In the genomic region with DNA sequence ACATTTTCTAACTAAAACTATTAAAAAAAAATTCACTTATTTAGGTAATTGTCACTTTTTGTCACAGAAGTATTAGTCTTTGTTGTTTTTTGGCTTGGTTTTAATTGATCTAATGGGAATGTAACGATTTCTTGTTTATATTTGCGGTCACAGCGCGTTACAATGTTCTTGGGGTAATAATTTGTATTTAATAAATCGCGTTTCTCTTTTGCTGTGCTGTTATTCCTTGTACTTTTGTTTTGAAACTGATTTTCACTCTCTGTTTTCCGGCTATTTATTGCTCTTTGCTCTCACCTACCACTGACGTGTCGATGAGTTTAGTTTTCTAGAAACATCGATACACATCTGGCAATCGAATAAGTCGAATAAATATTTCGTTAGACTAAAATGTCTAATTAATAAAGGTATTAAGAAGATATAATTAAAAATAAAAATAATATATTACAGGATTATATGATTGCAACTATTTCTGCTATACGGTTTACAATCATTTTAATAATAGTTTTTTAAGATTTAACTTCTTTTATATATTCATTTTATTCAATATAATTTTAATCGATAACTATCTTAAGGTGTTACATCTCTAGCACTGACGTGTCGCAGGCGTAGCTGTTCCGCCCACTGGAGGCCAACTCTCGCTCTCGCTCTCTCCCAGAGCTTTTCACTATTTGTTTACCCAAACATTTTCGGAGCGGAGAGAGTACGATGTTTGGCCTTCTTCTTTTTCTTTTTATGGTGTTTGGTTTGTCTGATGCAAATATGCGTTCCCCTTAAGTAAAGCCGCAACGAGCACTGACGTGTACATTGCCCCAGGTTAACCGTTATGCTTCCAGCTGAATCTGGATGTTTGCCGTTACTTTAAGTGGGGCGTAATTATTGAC, we compare ENCODE assay signal across 1 fruit fly cellular context.
TF ChIP-seq lines count a peak whose summit lies in the region.

Hsc70-3 (minus strand) TSS at position 251 of the 881 bp plus-strand sequence.

TF ChIP-seq in whole organism, embryonic, 481 proteins besides CTCF, POLR2A, EP300 and RAD21 (continued from another document):
- TF ChIP-seq Lim3 (GFP tag; IDR thresholded peaks at IDR 0.05; lab: Robert Waterston, UW) (no peak), Awh (GFP tag; IDR thresholded peaks at IDR 0.05; lab: Robert Waterston, UW) (peak; percentile 79), CG3281 (GFP tag; optimal IDR thresholded peaks at IDR 0.05; lab: Kevin White, UChicago) (no peak), CG8944 (GFP tag; optimal IDR thresholded peaks at IDR 0.05; lab: Kevin White, UChicago) (no peak), CG2120 (GFP tag; optimal IDR thresholded peaks at IDR 0.05; lab: Kevin White, UChicago) (no peak), CG4820 (GFP tag; optimal IDR thresholded peaks at IDR 0.05; lab: Kevin White, UChicago) (no peak), CG3407 (GFP tag; optimal IDR thresholded peaks at IDR 0.05; lab: Kevin White, UChicago) (peak; percentile 66), Blimp-1 (GFP tag; optimal IDR thresholded peaks at IDR 0.05; lab: Kevin White, UChicago) (peak; percentile 72), tio (GFP tag; optimal IDR thresholded peaks at IDR 0.05; lab: Kevin White, UChicago) (no peak), CG17328 (GFP tag; IDR thresholded peaks at IDR 0.05; lab: Robert Waterston, UW) (peak; percentile 58), CG11504 (tag; optimal IDR thresholded peaks at IDR 0.05; lab: Kevin White, UChicago) (peak; percentile 18), Hr78 (GFP tag; optimal IDR thresholded peaks at IDR 0.05; lab: Kevin White, UChicago) (peak in 1 of 2 experiments; percentile 6), CG7745 (tag; optimal IDR thresholded peaks at IDR 0.05; lab: Kevin White, UChicago) (peak; percentile 68), toy (GFP tag; IDR thresholded peaks at IDR 0.05; lab: Robert Waterston, UW) (no peak), gce (GFP tag; IDR thresholded peaks at IDR 0.05; lab: Robert Waterston, UW) (no peak), CG11696 (GFP tag; IDR thresholded peaks at IDR 0.05; lab: Robert Waterston, UW) (no peak), CG18764 (GFP tag; optimal IDR thresholded peaks at IDR 0.05; lab: Kevin White, UChicago) (peak; percentile 35), CG14050 (GFP tag; IDR thresholded peaks at IDR 0.05; lab: Robert Waterston, UW) (no peak), vfl (GFP tag; optimal IDR thresholded peaks at IDR 0.05; lab: Kevin White, UChicago) (no peak), lmd (GFP tag; IDR thresholded peaks at IDR 0.05; lab: Robert Waterston, UW) (no peak), D19A (tag; optimal IDR thresholded peaks at IDR 0.05; lab: Kevin White, UChicago) (no peak), HLH54F (GFP tag; optimal IDR thresholded peaks at IDR 0.05; lab: Kevin White, UChicago) (no peak), maf-S (GFP tag; optimal IDR thresholded peaks at IDR 0.05; lab: Kevin White, UChicago) (no peak), nom (GFP tag; optimal IDR thresholded peaks at IDR 0.05; lab: Kevin White, UChicago) (peak; percentile 35), fd64A (GFP tag; optimal IDR thresholded peaks at IDR 0.05; lab: Kevin White, UChicago) (peak; percentile 82), CG11093 (GFP tag; IDR thresholded peaks at IDR 0.05; lab: Robert Waterston, UW) (no peak), trem (tag; optimal IDR thresholded peaks at IDR 0.05; lab: Kevin White, UChicago) (peak; percentile 29), Bteb2 (GFP tag; optimal IDR thresholded peaks at IDR 0.05; lab: Kevin White, UChicago) (no peak), CG13894 (tag; optimal IDR thresholded peaks at IDR 0.05; lab: Kevin White, UChicago) (peak; percentile 33), ash1 (GFP tag; optimal IDR thresholded peaks at IDR 0.05; lab: Kevin White, UChicago) (no peak), CG7556 (GFP tag; optimal IDR thresholded peaks at IDR 0.05; lab: Kevin White, UChicago) (peak; percentile 30), CG11695 (GFP tag; IDR thresholded peaks at IDR 0.05; lab: Robert Waterston, UW) (0 out of 3 replicates have a peak, but pooled peaks have one; percentile 18), Neu2 (GFP tag; optimal IDR thresholded peaks at IDR 0.05; lab: Kevin White, UChicago; ENCODE audit: borderline replicate concordance) (no peak), prd (optimal IDR thresholded peaks at IDR 0.05; lab: Kevin White, UChicago) (no peak), prd (GFP tag; IDR thresholded peaks at IDR 0.05; lab: Robert Waterston, UW) (no peak), CG5953 (GFP tag; IDR thresholded peaks at IDR 0.05; lab: Robert Waterston, UW) (peak; percentile 59; the same call in 1 of the 2 replicates), pita (GFP tag; optimal IDR thresholded peaks at IDR 0.05; lab: Kevin White, UChicago) (no peak), CG11456 (GFP tag; IDR thresholded peaks at IDR 0.05; lab: Robert Waterston, UW) (no peak), CG12236 (GFP tag; optimal IDR thresholded peaks at IDR 0.05; lab: Kevin White, UChicago) (peak; percentile 12), eyg (GFP tag; optimal IDR thresholded peaks at IDR 0.05; lab: Kevin White, UChicago) (no peak), mam (GFP tag; optimal IDR thresholded peaks at IDR 0.05; lab: Kevin White, UChicago) (no peak), zf30C (GFP tag; optimal IDR thresholded peaks at IDR 0.05; lab: Kevin White, UChicago) (no peak), NC2α (GFP tag; optimal IDR thresholded peaks at IDR 0.05; lab: Kevin White, UChicago) (no peak), inv (GFP tag; IDR thresholded peaks at IDR 0.05; lab: Robert Waterston, UW; ENCODE audit: partially characterized antibody) (peak; percentile 71), abd-A (tag; optimal IDR thresholded peaks at IDR 0.05; lab: Kevin White, UChicago) (peak; percentile 68), CG31365 (tag; optimal IDR thresholded peaks at IDR 0.05; lab: Kevin White, UChicago) (peak; percentile 46), Dek (tag; optimal IDR thresholded peaks at IDR 0.05; lab: Kevin White, UChicago) (no peak), CG18262 (tag; optimal IDR thresholded peaks at IDR 0.05; lab: Kevin White, UChicago) (peak; percentile 39), wor (GFP tag; IDR thresholded peaks at IDR 0.05; lab: Robert Waterston, UW) (no peak), CG7372 (GFP tag; IDR thresholded peaks at IDR 0.05; lab: Robert Waterston, UW) (no peak), CG8281 (tag; optimal IDR thresholded peaks at IDR 0.05; lab: Kevin White, UChicago) (peak; percentile 13), Doc3 (GFP tag; IDR thresholded peaks at IDR 0.05; lab: Robert Waterston, UW; ENCODE audit: partially characterized antibody) (peak; percentile 78; the same call in 2 of the 3 replicates), CG5180 (GFP tag; optimal IDR thresholded peaks at IDR 0.05; lab: Kevin White, UChicago) (peak; percentile 26), sens-2 (GFP tag; IDR thresholded peaks at IDR 0.05; lab: Robert Waterston, UW) (no peak), CG15601 (tag; optimal IDR thresholded peaks at IDR 0.05; lab: Kevin White, UChicago) (peak; percentile 73), CG18011 (GFP tag; optimal IDR thresholded peaks at IDR 0.05; lab: Kevin White, UChicago) (peak; percentile 3), pnt (GFP tag; optimal IDR thresholded peaks at IDR 0.05; lab: Kevin White, UChicago) (no peak), amos (GFP tag; IDR thresholded peaks at IDR 0.05; lab: Robert Waterston, UW; ENCODE audit: partially characterized antibody) (peak; percentile 55; the same call in 1 of the 2 replicates), ssp (GFP tag; IDR thresholded peaks at IDR 0.05; lab: Robert Waterston, UW) (no peak), tgo (GFP tag; IDR thresholded peaks at IDR 0.05; lab: Robert Waterston, UW) (no peak), ATbp (GFP tag; optimal IDR thresholded peaks at IDR 0.05; lab: Kevin White, UChicago) (peak; percentile 89), CG8359 (GFP tag; optimal IDR thresholded peaks at IDR 0.05; lab: Kevin White, UChicago; ENCODE audit: borderline replicate concordance) (peak; percentile 37), CG9215 (GFP tag; IDR thresholded peaks at IDR 0.05; lab: Robert Waterston, UW) (no peak), emc (GFP tag; optimal IDR thresholded peaks at IDR 0.05; lab: Kevin White, UChicago) (no peak), slou (GFP tag; optimal IDR thresholded peaks at IDR 0.05; lab: Kevin White, UChicago) (no peak), usp (GFP tag; optimal IDR thresholded peaks at IDR 0.05; lab: Kevin White, UChicago) (no peak), CG13123 (GFP tag; optimal IDR thresholded peaks at IDR 0.05; lab: Kevin White, UChicago) (no peak)
TF ChIP-seq in whole organism, embryonic: peak in this region for 192.
